Fruit fly (Drosophila melanogaster) whole organism, prepupa: ENCODE measurements around the gene sro.

Experiments
- CG11902 ChIP-seq: fragments of 200-800 bp; sonication (Bioruptor generic); optimal IDR thresholded peaks from 3 replicates; lab custom pipeline; 2016; ENCODE audit warnings: missing biosample characterization, missing genetic modification characterization
- CG1621 ChIP-seq: fragments of 200-800 bp; sonication (Bioruptor generic); optimal IDR thresholded peaks from 3 replicates; lab custom pipeline; 2018; ENCODE audit warnings: missing biosample characterization, mild to moderate bottlenecking, missing genetic modification characterization
- CG31627 ChIP-seq: fragments of 200-800 bp; sonication (Bioruptor generic); optimal IDR thresholded peaks from 3 replicates; lab custom pipeline; 2016; ENCODE audit warnings: missing biosample characterization, missing genetic modification characterization
- CG3919 ChIP-seq: fragments of 200-800 bp; sonication (Bioruptor generic); optimal IDR thresholded peaks from 3 replicates; lab custom pipeline; 2016; ENCODE audit warnings: missing biosample characterization, missing genetic modification characterization
- Hr39 ChIP-seq: fragments of 200-800 bp; sonication (Bioruptor generic); optimal IDR thresholded peaks from 2 replicates; lab custom pipeline; 2016; ENCODE audit warnings: missing biosample characterization, missing genetic modification characterization
- Sox102F ChIP-seq: fragments of 200-800 bp; sonication (Bioruptor generic); optimal IDR thresholded peaks from 2 replicates; lab custom pipeline; 2016; ENCODE audit warnings: missing biosample characterization, mild to moderate bottlenecking, missing genetic modification characterization
- Sox14 ChIP-seq: fragments of 200-800 bp; sonication (Bioruptor generic); optimal IDR thresholded peaks from 3 replicates; lab custom pipeline; 2016; ENCODE audit warnings: missing biosample characterization, missing genetic modification characterization

DNA sequence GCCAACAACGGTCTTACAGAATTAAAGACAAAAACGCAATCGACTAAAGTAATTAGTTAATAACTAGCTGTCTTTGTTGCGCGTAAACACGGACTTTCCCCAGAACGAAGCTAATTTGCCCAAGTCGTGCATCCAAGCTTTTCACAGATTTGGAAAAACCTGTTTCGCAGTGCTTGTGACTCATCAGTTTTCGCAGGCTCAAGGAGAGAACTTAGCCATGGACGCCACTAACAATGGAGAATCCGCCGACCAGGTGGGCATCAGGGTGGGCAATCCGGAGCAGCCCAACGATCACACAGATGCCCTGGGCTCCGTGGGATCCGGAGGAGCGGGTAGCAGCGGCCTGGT, 5.3 kb downstream of the sro start:
- TF ChIP-seq CG1621 (tag; lab: Kevin White, UChicago) (no peak), Sox14 (GFP tag; lab: Kevin White, UChicago) (no peak), CG31627 (GFP tag; lab: Kevin White, UChicago) (no peak), CG3919 (GFP tag; lab: Kevin White, UChicago) (no peak), CG11902 (GFP tag; lab: Kevin White, UChicago) (no peak), Hr39 (GFP tag; lab: Kevin White, UChicago) (no peak), Sox102F (GFP tag; lab: Kevin White, UChicago) (no peak)
